Worm (Caenorhabditis elegans) whole organism, L4 larva: ENCODE data around the gene gcy-3.

Source experiments
- T20F7.1 ChIP-seq: fragments of 200-800 bp; sonication (Bioruptor generic); optimal IDR thresholded peaks from 2 replicates; lab custom pipeline; 2018; ENCODE audit warnings: mild to moderate bottlenecking, missing genetic modification characterization, missing compliant biosample characterization
- Y5F2A.4 ChIP-seq: fragments of 200-800 bp; sonication (Bioruptor generic); optimal IDR thresholded peaks from 2 replicates; lab custom pipeline; 2018; ENCODE audit warnings: mild to moderate bottlenecking, missing genetic modification characterization, missing compliant biosample characterization
- ZK337.2 ChIP-seq: fragments of 200-800 bp; sonication (Bioruptor generic); IDR thresholded peaks from 2 replicates; pipeline ENCODE4 v1.3.6; 2022; ENCODE audit warnings: missing genetic modification reagents, missing genetic modification characterization, missing compliant biosample characterization
- aha-1 ChIP-seq: fragments of 150-350 bp; peaks from one replicate; lab custom pipeline; 2014; ENCODE audit warnings: missing biosample characterization, missing genetic modification characterization
- aly-2 ChIP-seq: sonication (generic microtip); optimal IDR thresholded peaks from 2 replicates; lab custom pipeline; 2018; ENCODE audit warnings: missing biosample characterization, missing genetic modification characterization
- ceh-32 ChIP-seq: sonication (generic microtip); optimal IDR thresholded peaks from 2 replicates; lab custom pipeline; 2016; ENCODE audit warnings: mild to moderate bottlenecking, missing genetic modification characterization, missing compliant biosample characterization; ENCODE audit not compliant: poor library complexity
- ces-1 ChIP-seq: fragments of 150-350 bp; sonication (generic microtip); optimal IDR thresholded peaks from 4 replicates; lab custom pipeline; 2014; ENCODE audit warnings: missing biosample characterization, missing genetic modification reagents, missing genetic modification characterization
- ctbp-1 ChIP-seq: fragments of 200-800 bp; sonication (Bioruptor generic); IDR thresholded peaks from 2 replicates; pipeline ENCODE4 v1.3.6; 2022; ENCODE audit warnings: missing genetic modification reagents, missing genetic modification characterization, missing compliant biosample characterization
- daf-16 ChIP-seq, 3 experiments: sonication (generic microtip); optimal IDR thresholded peaks; 2 replicates each; lab custom pipeline; 2016 to 2017; ENCODE audit warnings: missing genetic modification characterization in 3 of 3, missing genetic modification reagents in 3 of 3, mild to moderate bottlenecking in 2 of 3, missing compliant biosample characterization in 2 of 3, missing biosample characterization in 1 of 3, moderate library complexity in 1 of 3
- dmd-6 ChIP-seq: fragments of 200-800 bp; sonication (Bioruptor generic); IDR thresholded peaks from 2 replicates; pipeline ENCODE4 v1.3.6; 2022; ENCODE audit warnings: missing genetic modification reagents, missing genetic modification characterization, missing compliant biosample characterization
- dmd-8 ChIP-seq: fragments of 200-800 bp; sonication (Bioruptor generic); IDR thresholded peaks from 2 replicates; pipeline ENCODE4 v1.3.6; 2022; ENCODE audit warnings: missing genetic modification characterization, missing compliant biosample characterization
- fkh-10 ChIP-seq: fragments of 150-350 bp; optimal IDR thresholded peaks from 2 replicates; lab custom pipeline; 2014; ENCODE audit warnings: missing biosample characterization, missing genetic modification reagents, missing genetic modification characterization
- gei-8 ChIP-seq: fragments of 200-800 bp; sonication (Bioruptor generic); optimal IDR thresholded peaks from 2 replicates; lab custom pipeline; 2018; ENCODE audit warnings: mild to moderate bottlenecking, missing genetic modification characterization, missing compliant biosample characterization
- hlh-11 ChIP-seq: fragments of 200-800 bp; sonication (Bioruptor generic); optimal IDR thresholded peaks from 2 replicates; lab custom pipeline; 2018; ENCODE audit warnings: mild to moderate bottlenecking, missing genetic modification characterization, missing compliant biosample characterization
- hlh-30 ChIP-seq: sonication (generic microtip); optimal IDR thresholded peaks from 2 replicates; lab custom pipeline; 2017; ENCODE audit warnings: antibody characterized with exemption, mild to moderate bottlenecking, missing genetic modification characterization, missing compliant biosample characterization; ENCODE audit not compliant: insufficient read depth
- lim-7 ChIP-seq: fragments of 200-800 bp; sonication (Bioruptor generic); IDR thresholded peaks from 2 replicates; pipeline ENCODE4 v1.3.6; 2022; ENCODE audit warnings: missing genetic modification characterization, missing compliant biosample characterization
- lir-3 ChIP-seq: sonication (generic microtip); optimal IDR thresholded peaks from 2 replicates; lab custom pipeline; 2016; ENCODE audit warnings: mild to moderate bottlenecking, missing genetic modification characterization, missing compliant biosample characterization
- madf-5 ChIP-seq, 2 experiments: fragments of 200-800 bp; sonication (Bioruptor generic); IDR thresholded peaks; 2 replicates each; pipeline ENCODE4 v1.3.6; 2022; ENCODE audit warnings: missing compliant biosample characterization in 2 of 2, missing genetic modification characterization in 2 of 2
- madf-9 ChIP-seq: fragments of 200-800 bp; sonication (Bioruptor generic); conservative IDR thresholded peaks from 2 replicates; pipeline ENCODE4 v1.3.6; 2022; ENCODE audit warnings: missing genetic modification reagents, missing genetic modification characterization, missing compliant biosample characterization
- mdl-1 ChIP-seq, 2 experiments: fragments of 150-350 bp in 1 of 2; sonication (generic microtip) in 1 of 2; optimal IDR thresholded peaks; 2 replicates each; lab custom pipeline; 2014 to 2017; ENCODE audit warnings: missing biosample characterization in 2 of 2, missing genetic modification characterization in 2 of 2
- mes-2 ChIP-seq: sonication (generic microtip); optimal IDR thresholded peaks from 2 replicates; lab custom pipeline; 2016; ENCODE audit warnings: missing genotype, mild to moderate bottlenecking, missing genetic modification characterization, missing compliant biosample characterization; ENCODE audit not compliant: poor library complexity, severe bottlenecking
- nhr-102 ChIP-seq: sonication (generic microtip); optimal IDR thresholded peaks from 2 replicates; lab custom pipeline; 2016; ENCODE audit warnings: mild to moderate bottlenecking, missing genetic modification characterization, moderate library complexity, missing compliant biosample characterization
- nhr-111 ChIP-seq: fragments of 200-800 bp; sonication (Bioruptor generic); optimal IDR thresholded peaks from 2 replicates; lab custom pipeline; 2018; ENCODE audit warnings: mild to moderate bottlenecking, missing genetic modification characterization, missing compliant biosample characterization
- nhr-28 ChIP-seq: fragments of 150-350 bp; optimal IDR thresholded peaks from 2 replicates; lab custom pipeline; 2014; ENCODE audit warnings: missing biosample characterization, missing genetic modification characterization
- nhr-42 ChIP-seq: fragments of 200-800 bp; sonication (Bioruptor generic); IDR thresholded peaks from 2 replicates; pipeline ENCODE4 v1.3.6; 2022; ENCODE audit warnings: missing genetic modification characterization, missing compliant biosample characterization
- nhr-48 ChIP-seq: sonication (generic microtip); optimal IDR thresholded peaks from 2 replicates; lab custom pipeline; 2016; ENCODE audit warnings: mild to moderate bottlenecking, missing genetic modification characterization, missing compliant biosample characterization
- nhr-6 ChIP-seq: fragments of 150-350 bp; optimal IDR thresholded peaks from 2 replicates; lab custom pipeline; 2014; ENCODE audit warnings: missing biosample characterization, missing genetic modification characterization
- saeg-2 ChIP-seq: fragments of 200-800 bp; sonication (Bioruptor generic); IDR thresholded peaks from 2 replicates; pipeline ENCODE4 v1.3.6; 2022; ENCODE audit warnings: missing genetic modification reagents, missing genetic modification characterization, missing compliant biosample characterization
- sdz-12 ChIP-seq: fragments of 200-800 bp; sonication (Bioruptor generic); optimal IDR thresholded peaks from 2 replicates; lab custom pipeline; 2018; ENCODE audit warnings: mild to moderate bottlenecking, missing genetic modification characterization, missing compliant biosample characterization
- spr-1 ChIP-seq: sonication (generic microtip); optimal IDR thresholded peaks from 2 replicates; lab custom pipeline; 2016; ENCODE audit warnings: mild to moderate bottlenecking, missing genetic modification characterization, missing compliant biosample characterization
- tra-1 ChIP-seq: fragments of 200-800 bp; sonication (Bioruptor generic); IDR thresholded peaks from 2 replicates; pipeline ENCODE4 v1.3.6; 2022; ENCODE audit warnings: missing genetic modification reagents, missing genetic modification characterization, missing compliant biosample characterization
- unc-62 ChIP-seq, 3 experiments: fragments of 150-350 bp in 1 of 3; sonication (generic microtip); optimal IDR thresholded peaks in 2 of 3; peaks in 1 of 3; 1 replicate in 1 of 3; 2 replicates in 2 of 3; lab custom pipeline; 2014 to 2017; ENCODE audit warnings: missing biosample characterization in 3 of 3, missing genetic modification characterization in 3 of 3, missing genetic modification reagents in 3 of 3, missing genotype in 1 of 3

The gcy-3 gene

DNA sequence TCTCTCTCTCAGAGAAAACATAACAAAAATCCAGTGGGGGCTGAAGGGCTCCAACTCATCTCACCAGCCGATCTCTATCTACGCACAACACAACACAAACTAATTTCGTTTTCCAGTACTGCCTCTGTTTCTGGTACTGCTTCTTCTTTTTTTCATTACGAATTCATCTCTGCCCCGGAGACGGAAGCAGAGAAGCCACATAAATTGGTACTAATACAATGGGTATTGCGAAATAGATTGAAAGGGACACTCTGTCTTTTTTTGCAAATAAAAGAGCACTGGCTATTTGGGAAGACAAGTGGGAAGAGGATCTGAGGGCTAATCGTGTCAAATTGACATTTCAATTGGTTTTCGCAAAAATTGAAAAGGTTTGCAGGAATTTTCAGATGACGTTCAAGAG is 9.8 kb downstream of the gcy-3 start (continued):
- TF ChIP-seq nhr-102 (no peak), ctbp-1 (GFP tag; lab: Robert Waterston, UW) (peak; percentile 52; the same call in 1 of the 2 replicates)
- TF ChIP-seq, all 104 proteins: peak for 3

DNA sequence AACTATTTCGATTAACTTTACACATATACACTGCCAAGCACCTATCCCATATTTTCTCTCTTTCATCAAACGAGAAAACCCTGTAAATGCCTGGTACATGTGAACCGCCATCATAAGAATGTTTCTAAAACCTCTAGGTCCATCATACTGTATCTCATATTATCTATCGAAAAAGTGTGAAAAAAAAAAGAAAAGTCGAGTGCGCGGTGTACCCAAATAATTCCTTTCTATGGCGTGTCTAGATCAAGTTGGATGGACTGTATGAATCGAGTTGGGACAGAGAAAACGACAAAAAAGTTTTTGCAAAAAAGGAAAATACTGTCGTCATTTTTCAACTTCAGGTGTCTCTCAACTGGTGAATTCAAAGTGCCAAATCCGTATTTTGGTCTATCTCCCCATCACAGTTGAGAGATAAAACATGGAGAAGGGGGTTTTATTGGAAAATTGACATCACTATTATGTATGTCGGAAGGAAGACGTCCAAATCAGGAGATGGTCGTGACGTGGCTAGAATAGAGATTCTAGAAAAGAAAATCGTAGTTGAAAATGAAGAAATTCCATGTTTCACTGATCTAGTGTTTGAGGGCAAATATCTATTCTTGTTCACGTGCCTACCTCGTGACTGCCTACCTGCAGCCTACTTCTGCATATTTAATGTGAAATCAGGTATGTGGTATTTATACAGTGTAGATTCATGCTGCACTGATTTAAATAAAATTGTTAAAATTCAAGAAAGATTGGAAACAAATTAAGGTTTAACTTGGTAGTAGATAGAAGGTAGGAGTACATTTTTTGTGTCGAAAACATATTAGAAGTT is 13.6 kb downstream of the gcy-3 start:
- TF ChIP-seq dmd-6 (GFP tag; lab: Robert Waterston, UW), result peak; percentile 46
- TF ChIP-seq hlh-11 (tag; lab: Kevin White, UChicago), result peak; percentile 30
- peak; percentile 5 for TF ChIP-seq gei-8 (GFP tag; lab: Kevin White, UChicago)
- TF ChIP-seq mes-2 (tag; lab: Kevin White, UChicago), result no peak
- TF ChIP-seq mdl-1 (tag; optimal IDR thresholded peaks at IDR 0.05; lab: Kevin White, UChicago), result peak in 1 of 2 experiments; percentile 25
- peak; percentile 93 for TF ChIP-seq aha-1 (tag; lab: Kevin White, UChicago)
- TF ChIP-seq madf-5 (GFP tag; IDR thresholded peaks at IDR 0.05; lab: Robert Waterston, UW), result no peak
- peak in 1 of 2 experiments; percentile 59 for TF ChIP-seq unc-62 (GFP tag; optimal IDR thresholded peaks at IDR 0.05 in 1 of 2; lab: Kevin White, UChicago)
- no peak for TF ChIP-seq unc-62 (tag; optimal IDR thresholded peaks at IDR 0.05; lab: Kevin White, UChicago)
- TF ChIP-seq tra-1 (GFP tag; lab: Robert Waterston, UW), result 0 out of 2 replicates have a peak, but pooled peaks have one; percentile 61
- peak; percentile 31 for TF ChIP-seq nhr-28 (tag; lab: Kevin White, UChicago)
- no peak for TF ChIP-seq sdz-12
- TF ChIP-seq nhr-48 (tag; lab: Kevin White, UChicago), result peak; percentile 97
- no peak for TF ChIP-seq aly-2 (tag; lab: Kevin White, UChicago)
- no peak for TF ChIP-seq lir-3 (tag; lab: Kevin White, UChicago)
- TF ChIP-seq hlh-30 (tag; lab: Kevin White, UChicago), result peak; percentile 56
- TF ChIP-seq, all 104 proteins: peak for 10

DNA sequence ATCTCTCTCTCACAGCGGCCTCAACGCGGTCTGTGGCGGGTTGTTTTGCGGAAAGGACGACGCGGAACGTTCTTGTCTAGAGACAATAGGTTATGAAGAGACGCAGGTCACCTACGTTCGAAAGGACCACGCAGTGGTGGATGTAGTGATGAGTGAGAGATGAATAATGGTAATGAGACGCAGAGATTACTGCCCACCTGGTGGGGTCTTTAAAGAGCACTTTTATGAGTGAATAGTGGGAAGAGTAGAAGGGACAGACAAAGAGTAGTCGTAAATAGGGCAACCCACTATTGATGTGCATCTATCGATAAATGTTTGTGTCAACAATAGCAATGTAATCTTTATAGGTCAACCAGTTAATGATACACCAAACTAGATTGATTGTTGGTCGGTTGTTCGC is 16.0 kb downstream of the gcy-3 start:
- TF ChIP-seq T20F7.1 (GFP tag; lab: Kevin White, UChicago) (no peak), nhr-111 (GFP tag; lab: Kevin White, UChicago) (no peak), dmd-8 (GFP tag; lab: Robert Waterston, UW) (0 out of 2 replicates have a peak, but pooled peaks have one; percentile 27), daf-16 (GFP tag; optimal IDR thresholded peaks at IDR 0.05; lab: Kevin White, UChicago) (no peak), daf-16 (tag; optimal IDR thresholded peaks at IDR 0.05; lab: Kevin White, UChicago) (peak; percentile 11), unc-62 (GFP tag; optimal IDR thresholded peaks at IDR 0.05 in 1 of 2; lab: Kevin White, UChicago) (peak in 1 of 2 experiments; percentile 72), unc-62 (tag; optimal IDR thresholded peaks at IDR 0.05; lab: Kevin White, UChicago) (no peak), nhr-6 (tag; lab: Kevin White, UChicago) (peak; percentile 77), mes-2 (tag; lab: Kevin White, UChicago) (peak; percentile 5)

DNA sequence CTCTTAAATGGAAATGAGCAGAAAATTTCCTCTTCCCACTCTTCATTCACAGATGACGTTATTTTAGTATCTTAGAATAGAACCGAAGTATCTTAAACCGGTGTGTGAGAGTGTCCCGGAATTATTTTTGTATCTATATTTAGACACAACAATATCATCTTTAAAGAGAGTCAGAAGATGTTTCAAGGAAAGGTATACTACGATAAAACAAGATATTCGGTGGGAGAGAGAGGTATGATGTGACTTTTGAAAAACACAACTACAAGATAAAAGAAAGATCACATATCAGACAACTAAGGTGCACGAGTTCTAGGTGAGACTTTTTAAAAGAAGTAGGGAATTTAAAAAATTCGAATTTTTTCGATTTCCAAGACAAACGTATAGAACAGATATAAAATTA is 16.5 kb downstream of the gcy-3 start:
- TF ChIP-seq madf-9 (GFP tag; lab: Robert Waterston, UW), result no peak
- peak; percentile 31 for TF ChIP-seq hlh-30 (tag; lab: Kevin White, UChicago)
- TF ChIP-seq nhr-102, result no peak
- TF ChIP-seq fkh-10 (GFP tag; lab: Kevin White, UChicago), result no peak
- no peak for TF ChIP-seq ZK337.2 (GFP tag; lab: Robert Waterston, UW)
- no peak for TF ChIP-seq spr-1 (tag; lab: Kevin White, UChicago)
- no peak for TF ChIP-seq nhr-6 (tag; lab: Kevin White, UChicago)
- TF ChIP-seq lim-7 (GFP tag; lab: Robert Waterston, UW), result no peak
- TF ChIP-seq nhr-28 (tag; lab: Kevin White, UChicago), result peak; percentile 84
- no peak for TF ChIP-seq mdl-1 (tag; optimal IDR thresholded peaks at IDR 0.05; lab: Kevin White, UChicago)
- TF ChIP-seq lir-3 (tag; lab: Kevin White, UChicago), result no peak

DNA sequence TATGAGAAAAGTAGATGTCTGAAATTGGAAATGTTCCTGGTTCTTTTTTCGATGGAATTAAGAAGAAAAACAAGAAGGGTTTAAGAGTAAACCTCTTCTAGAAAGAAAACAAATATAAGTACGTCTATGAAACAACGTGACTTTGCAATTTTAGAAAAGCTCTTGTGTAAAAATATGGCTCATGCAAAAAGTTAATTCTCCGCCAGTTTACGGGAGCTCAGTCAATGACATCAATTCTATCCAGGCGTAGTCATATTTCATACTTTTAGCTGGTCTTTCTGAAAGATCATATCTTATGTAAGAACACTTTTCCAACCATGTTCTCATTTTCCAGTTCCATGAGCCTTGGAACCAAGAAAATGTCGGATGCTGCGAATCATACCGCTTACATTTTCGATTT is 17.2 kb downstream of the gcy-3 start:
- TF ChIP-seq saeg-2 (GFP tag; lab: Robert Waterston, UW) (no peak), ceh-32 (tag; lab: Kevin White, UChicago) (no peak), ces-1 (no peak), hlh-30 (tag; lab: Kevin White, UChicago) (no peak), nhr-42 (no peak), unc-62 (GFP tag; optimal IDR thresholded peaks at IDR 0.05 in 1 of 2; lab: Kevin White, UChicago) (peak in 1 of 2 experiments; percentile 98), unc-62 (tag; optimal IDR thresholded peaks at IDR 0.05; lab: Kevin White, UChicago) (no peak), dmd-6 (GFP tag; lab: Robert Waterston, UW) (no peak), Y5F2A.4 (GFP tag; lab: Kevin White, UChicago) (no peak)
